Worm (Caenorhabditis elegans): ENCODE measurements around the gene sym-3.
A peak's percentile ranks its signal among the peaks of the same experiment; 100 is the strongest.

Gene sym-3

ce11 chrX:5728956-5729467 lies 44.6 kb upstream of the sym-3 start (continued):
- peak; percentile 76 for TF ChIP-seq K12H6.12 (tag; optimal IDR thresholded peaks at IDR 0.05)
- TF ChIP-seq ZK185.1 (tag; optimal IDR thresholded peaks at IDR 0.05; ENCODE audit: poor library complexity, severe bottlenecking): no peak
- TF ChIP-seq pha-4 (tag; optimal IDR thresholded peaks at IDR 0.05): no peak
- TF ChIP-seq nhr-120 (GFP tag; IDR thresholded peaks at IDR 0.05): no peak
- no peak for TF ChIP-seq pbrm-1 (GFP tag; IDR thresholded peaks at IDR 0.05)
- no peak for TF ChIP-seq snpc-1.3 (tag; optimal IDR thresholded peaks at IDR 0.05; ENCODE audit: insufficient read depth)
- no peak for TF ChIP-seq ztf-28 (GFP tag; IDR thresholded peaks at IDR 0.05)
- TF ChIP-seq F23B12.7 (tag; optimal IDR thresholded peaks at IDR 0.05; ENCODE audit: insufficient read depth): no peak
- TF ChIP-seq dpff-1 (tag; optimal IDR thresholded peaks at IDR 0.05): no peak
- TF ChIP-seq somi-1 (GFP tag; optimal IDR thresholded peaks at IDR 0.05): peak; percentile 22
- no peak for TF ChIP-seq F33H1.4 (GFP tag; IDR thresholded peaks at IDR 0.05)
- TF ChIP-seq nfya-2 (GFP tag; IDR thresholded peaks at IDR 0.05): no peak
- no peak for TF ChIP-seq hrde-1 (tag; optimal IDR thresholded peaks at IDR 0.05; ENCODE audit: borderline replicate concordance)
- no peak for TF ChIP-seq nhr-27 (tag; optimal IDR thresholded peaks at IDR 0.05)

ce11 chrX:5733728-5734252 lies 39.8 kb upstream of the sym-3 start, which contains the start of gene rgs-6:
rgs-6 (minus strand) TSS chrX:5733778.
- no peak for TF ChIP-seq lin-54 (GFP tag; optimal IDR thresholded peaks at IDR 0.05)
- TF ChIP-seq lin-35 (GFP tag; optimal IDR thresholded peaks at IDR 0.05): no peak
- no peak for TF ChIP-seq Y79H2A.3 (GFP tag; conservative IDR thresholded peaks at IDR 0.05)
- TF ChIP-seq B0261.1 (tag; optimal IDR thresholded peaks at IDR 0.05): no peak
- no peak for TF ChIP-seq snpc-3.4 (tag; optimal IDR thresholded peaks at IDR 0.05)
- TF ChIP-seq fkh-3 (tag; optimal IDR thresholded peaks at IDR 0.05): no peak
- no peak for TF ChIP-seq lin-26 (GFP tag; IDR thresholded peaks at IDR 0.05)
- TF ChIP-seq lsl-1 (GFP tag; optimal IDR thresholded peaks at IDR 0.05): no peak
- TF ChIP-seq aptf-3 (GFP tag; IDR thresholded peaks at IDR 0.05): no peak
- TF ChIP-seq snpc-1.3 (tag; optimal IDR thresholded peaks at IDR 0.05; ENCODE audit: insufficient read depth): no peak
- TF ChIP-seq zfh-2 (GFP tag; conservative IDR thresholded peaks at IDR 0.05): no peak
- TF ChIP-seq F57C9.4 (tag; optimal IDR thresholded peaks at IDR 0.05): no peak
- no peak for TF ChIP-seq tbx-9 (tag; optimal IDR thresholded peaks at IDR 0.05; ENCODE audit: borderline replicate concordance)
- TF ChIP-seq sptf-2 (GFP tag; optimal IDR thresholded peaks at IDR 0.05): no peak
- no peak for TF ChIP-seq him-1 (tag; optimal IDR thresholded peaks at IDR 0.05)
- no peak for TF ChIP-seq pha-4 (tag; optimal IDR thresholded peaks at IDR 0.05)
- TF ChIP-seq Y56A3A.18 (GFP tag; IDR thresholded peaks at IDR 0.05): no peak
- no peak for TF ChIP-seq ceh-27 (GFP tag; optimal IDR thresholded peaks at IDR 0.05)

DNA sequence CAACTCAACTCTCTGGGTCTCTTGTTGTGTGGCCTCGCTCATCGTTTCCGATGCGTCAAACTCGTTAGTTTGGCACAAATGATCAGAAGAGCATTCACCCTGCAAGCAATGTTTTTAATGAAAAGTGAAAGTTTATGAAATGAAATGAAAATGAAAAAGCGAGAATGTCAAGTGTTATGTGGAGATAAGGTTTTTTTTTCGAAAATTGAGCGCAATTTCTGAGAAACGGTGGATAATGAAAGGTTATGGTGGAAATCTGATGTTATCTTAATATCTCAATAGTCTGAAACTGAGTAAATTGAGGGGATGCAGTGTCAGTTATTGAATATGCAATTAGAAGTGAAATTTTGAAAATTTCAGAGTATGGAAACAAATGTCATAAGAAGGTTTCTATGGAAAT lies 30.4 kb upstream of the sym-3 start, which contains the start of gene gnrr-4:
TSS of gene gnrr-4 (minus strand) at position 101 of the 400 bp plus-strand sequence.
- no peak for TF ChIP-seq nhr-120 (GFP tag; IDR thresholded peaks at IDR 0.05)
- no peak for TF ChIP-seq ets-4 (GFP tag; optimal IDR thresholded peaks at IDR 0.05)
- TF ChIP-seq aptf-3 (GFP tag; IDR thresholded peaks at IDR 0.05): no peak
- TF ChIP-seq F52B5.7 (tag; optimal IDR thresholded peaks at IDR 0.05): no peak
- no peak for TF ChIP-seq snpc-1.1 (tag; optimal IDR thresholded peaks at IDR 0.05; ENCODE audit: insufficient read depth)
